Worm (Caenorhabditis elegans): Measurements from ENCODE around the gene Y53G8AM.8.
A peak's percentile ranks its signal among the peaks of the same experiment; 100 is the strongest.

- TF ChIP-seq fkh-10 (GFP tag; optimal IDR thresholded peaks at IDR 0.05) (no peak), swsn-7 (tag; optimal IDR thresholded peaks at IDR 0.05) (peak; percentile 11)
Observed at ce11 chrIII:3248307-3249037, 30.0 kb downstream of the Y53G8AM.8 start, which contains the start of gene nduf-9.

All from whole organism, L1 larva.